Fruit fly (Drosophila melanogaster) whole organism, embryonic: ENCODE results near the gene CG15543.

Source experiments
- ATbp ChIP-seq: fragments of 200-800 bp; sonication (Bioruptor generic); optimal IDR thresholded peaks from 2 replicates; lab custom pipeline; 2017; ENCODE audit warnings: missing biosample characterization, mild to moderate bottlenecking, missing genetic modification characterization, missing genetic modification reagents
- Atf3 ChIP-seq: fragments of 200-800 bp; sonication (Bioruptor generic); optimal IDR thresholded peaks from 3 replicates; lab custom pipeline; 2016; ENCODE audit warnings: missing biosample characterization, missing genetic modification characterization
- CG12155 ChIP-seq: fragments of 200-800 bp; sonication (Bioruptor generic); optimal IDR thresholded peaks from 3 replicates; lab custom pipeline; 2016; ENCODE audit warnings: missing biosample characterization, missing genetic modification characterization
- CG1233 ChIP-seq: fragments of 200-800 bp; sonication (Bioruptor generic); optimal IDR thresholded peaks from 4 replicates; lab custom pipeline; 2018; ENCODE audit warnings: missing biosample characterization, mild to moderate bottlenecking, missing genetic modification characterization
- CG12659 ChIP-seq: fragments of 200-800 bp; sonication (Bioruptor generic); optimal IDR thresholded peaks from 3 replicates; lab custom pipeline; 2017; ENCODE audit warnings: mild to moderate bottlenecking, missing biosample characterization, missing genetic modification reagents, missing genetic modification characterization
- CG12744 ChIP-seq: fragments of 200-800 bp; sonication (Bioruptor generic); optimal IDR thresholded peaks from 2 replicates; lab custom pipeline; 2016; ENCODE audit warnings: missing biosample characterization, missing genetic modification characterization
- CG13775 ChIP-seq: fragments of 200-800 bp; sonication (Bioruptor generic); optimal IDR thresholded peaks from 3 replicates; lab custom pipeline; 2017; ENCODE audit warnings: missing biosample characterization, mild to moderate bottlenecking, missing genetic modification characterization
- CG1529 ChIP-seq: fragments of 200-800 bp; sonication (Bioruptor generic); optimal IDR thresholded peaks from 3 replicates; lab custom pipeline; 2018; ENCODE audit warnings: missing biosample characterization, missing genetic modification characterization
- CG17568 ChIP-seq: fragments of 200-800 bp; sonication (Bioruptor generic); optimal IDR thresholded peaks from 2 replicates; lab custom pipeline; 2018; ENCODE audit warnings: missing biosample characterization, mild to moderate bottlenecking, missing genetic modification characterization, moderate library complexity
- CG17612 ChIP-seq: fragments of 200-800 bp; sonication (Bioruptor generic); IDR thresholded peaks from 2 replicates; pipeline ENCODE4 v1.3.6; 2022; ENCODE audit warnings: missing biosample characterization, missing genetic modification characterization
- CG2199 ChIP-seq: fragments of 200-800 bp; sonication (Bioruptor generic); IDR thresholded peaks from 3 replicates; pipeline ENCODE4 v1.3.6; 2022; ENCODE audit warnings: missing biosample characterization, missing genetic modification characterization
- CG2875 ChIP-seq: fragments of 200-800 bp; sonication (Bioruptor generic); optimal IDR thresholded peaks from 2 replicates; lab custom pipeline; 2017; ENCODE audit warnings: missing biosample characterization, mild to moderate bottlenecking, missing genetic modification characterization, missing genetic modification reagents
- CG3065 ChIP-seq: fragments of 200-800 bp; sonication (Bioruptor generic); optimal IDR thresholded peaks from 2 replicates; lab custom pipeline; 2016; ENCODE audit warnings: missing biosample characterization, missing genetic modification characterization
- CG31441 ChIP-seq: fragments of 200-800 bp; sonication (Bioruptor generic); IDR thresholded peaks from 2 replicates; pipeline ENCODE4 v1.3.6; 2022; ENCODE audit warnings: missing biosample characterization, missing genetic modification characterization
- CG32767 ChIP-seq: fragments of 200-800 bp; sonication (Bioruptor generic); IDR thresholded peaks from 2 replicates; pipeline ENCODE4 v1.3.6; 2022; ENCODE audit warnings: missing biosample characterization, missing genetic modification characterization
- CG4282 ChIP-seq: fragments of 200-800 bp; sonication (Bioruptor generic); optimal IDR thresholded peaks from 2 replicates; lab custom pipeline; 2016; ENCODE audit warnings: missing biosample characterization, missing genetic modification characterization
- CG4707 ChIP-seq: fragments of 200-800 bp; sonication (Bioruptor generic); optimal IDR thresholded peaks from 2 replicates; lab custom pipeline; 2018; ENCODE audit warnings: missing biosample characterization, mild to moderate bottlenecking, missing genetic modification characterization, moderate library complexity
- CG4854 ChIP-seq: fragments of 200-800 bp; sonication (Bioruptor generic); optimal IDR thresholded peaks from 2 replicates; lab custom pipeline; 2016; ENCODE audit warnings: missing biosample characterization, missing genetic modification characterization, inconsistent platforms
- CG6813 ChIP-seq: fragments of 200-800 bp; sonication (Bioruptor generic); optimal IDR thresholded peaks from 2 replicates; lab custom pipeline; 2017; ENCODE audit warnings: missing biosample characterization, missing genetic modification characterization, mild to moderate bottlenecking, moderate library complexity, missing genetic modification reagents
- CG7357 ChIP-seq: fragments of 200-800 bp; sonication (Bioruptor generic); IDR thresholded peaks from 3 replicates; pipeline ENCODE4 v1.3.6; 2022; ENCODE audit warnings: missing biosample characterization, missing genetic modification characterization
- ERR ChIP-seq: fragments of 200-800 bp; sonication (Bioruptor generic); optimal IDR thresholded peaks from 2 replicates; lab custom pipeline; 2016; ENCODE audit warnings: missing biosample characterization, missing genetic modification characterization
- HLH54F ChIP-seq: fragments of 200-800 bp; sonication (Bioruptor generic); optimal IDR thresholded peaks from 3 replicates; lab custom pipeline; 2016; ENCODE audit warnings: missing biosample characterization, missing genetic modification characterization
- Hey ChIP-seq: fragments of 200-800 bp; sonication (Bioruptor generic); optimal IDR thresholded peaks from 3 replicates; lab custom pipeline; 2018; ENCODE audit warnings: missing biosample characterization, mild to moderate bottlenecking, missing genetic modification characterization
- Hr39 ChIP-seq: fragments of >200 bp; optimal IDR thresholded peaks from 2 replicates; lab custom pipeline; 2017
- MESR4 ChIP-seq: fragments of 200-800 bp; sonication (Bioruptor generic); optimal IDR thresholded peaks from 2 replicates; lab custom pipeline; 2018; ENCODE audit warnings: missing biosample characterization, mild to moderate bottlenecking, missing genetic modification characterization, moderate library complexity
- Pdp1 ChIP-seq, 2 experiments: fragments of 200-800 bp; sonication (Bioruptor generic); optimal IDR thresholded peaks; 3 replicates each; lab custom pipeline; 2016; ENCODE audit warnings: missing biosample characterization in 2 of 2, missing genetic modification characterization in 2 of 2, mild to moderate bottlenecking in 1 of 2, moderate library complexity in 1 of 2
- Ptx1 ChIP-seq: fragments of 200-800 bp; sonication (Bioruptor generic); IDR thresholded peaks from 2 replicates; pipeline ENCODE4 v1.3.6; 2022; ENCODE audit warnings: missing biosample characterization, missing genetic modification characterization
- ap ChIP-seq: fragments of 200-800 bp; sonication (Bioruptor generic); IDR thresholded peaks from 2 replicates; pipeline ENCODE4 v1.3.6; 2022; ENCODE audit warnings: missing biosample characterization, missing genetic modification characterization
- bigmax ChIP-seq: fragments of 200-800 bp; sonication (Bioruptor generic); optimal IDR thresholded peaks from 2 replicates; lab custom pipeline; 2018; ENCODE audit warnings: missing biosample characterization, mild to moderate bottlenecking, missing genetic modification characterization
- bowl ChIP-seq: fragments of 200-800 bp; sonication (Bioruptor generic); IDR thresholded peaks from 2 replicates; pipeline ENCODE4 v1.3.6; 2022; ENCODE audit warnings: missing biosample characterization, missing genetic modification characterization
- bsh ChIP-seq, 2 experiments: fragments of 200-800 bp; sonication (Bioruptor generic); optimal IDR thresholded peaks; 2 replicates each; lab custom pipeline; 2017 to 2018; ENCODE audit warnings: mild to moderate bottlenecking in 2 of 2, missing biosample characterization in 2 of 2, missing genetic modification characterization in 2 of 2, moderate library complexity in 1 of 2
- cg ChIP-seq: fragments of 200-800 bp; sonication (Bioruptor generic); optimal IDR thresholded peaks from 3 replicates; lab custom pipeline; 2019; ENCODE audit warnings: missing biosample characterization, mild to moderate bottlenecking, missing genetic modification characterization, moderate library complexity
- chif ChIP-seq, 2 experiments: fragments of 200-800 bp; sonication (Bioruptor generic); optimal IDR thresholded peaks; 3 replicates each; lab custom pipeline; 2016; ENCODE audit warnings: missing biosample characterization in 2 of 2, missing genetic modification characterization in 2 of 2
- disco-r ChIP-seq: fragments of 200-800 bp; sonication (Bioruptor generic); optimal IDR thresholded peaks from 2 replicates; lab custom pipeline; 2016; ENCODE audit warnings: missing biosample characterization, missing genetic modification characterization
- ewg ChIP-seq: fragments of 200-800 bp; sonication (Bioruptor generic); optimal IDR thresholded peaks from 3 replicates; lab custom pipeline; 2017; ENCODE audit warnings: mild to moderate bottlenecking, missing biosample characterization, missing genetic modification reagents, missing genetic modification characterization
- ftz-f1 ChIP-seq: fragments of 200-800 bp; sonication (Bioruptor generic); optimal IDR thresholded peaks from 2 replicates; lab custom pipeline; 2016; ENCODE audit warnings: missing biosample characterization, missing genetic modification characterization
- gfzf ChIP-seq: fragments of 200-800 bp; sonication (Bioruptor generic); optimal IDR thresholded peaks from 2 replicates; lab custom pipeline; 2016; ENCODE audit warnings: missing biosample characterization, mild to moderate bottlenecking, missing genetic modification characterization, moderate library complexity
- grn ChIP-seq: fragments of 200-800 bp; sonication (Bioruptor generic); optimal IDR thresholded peaks from 3 replicates; lab custom pipeline; 2017; ENCODE audit warnings: missing biosample characterization, missing genetic modification characterization
- ind ChIP-seq: fragments of 200-800 bp; sonication (Bioruptor generic); optimal IDR thresholded peaks from 3 replicates; lab custom pipeline; 2016; ENCODE audit warnings: missing biosample characterization, missing genetic modification characterization
- klu ChIP-seq: fragments of 200-800 bp; sonication (Bioruptor generic); IDR thresholded peaks from 2 replicates; pipeline ENCODE4 v1.3.6; 2022; ENCODE audit warnings: missing biosample characterization, missing genetic modification characterization
- lola ChIP-seq, 3 experiments: fragments of >200 bp in 2 of 3; fragments of 200-800 bp in 1 of 3; sonication (Bioruptor generic) in 1 of 3; optimal IDR thresholded peaks; 2 replicates each; lab custom pipeline; 2017 to 2019; ENCODE audit warnings: missing biosample characterization in 3 of 3, missing genetic modification characterization in 3 of 3, mild to moderate bottlenecking in 1 of 3, moderate library complexity in 1 of 3
- oc ChIP-seq: fragments of 200-800 bp; sonication (Bioruptor generic); optimal IDR thresholded peaks from 2 replicates; lab custom pipeline; 2018; ENCODE audit warnings: missing biosample characterization, mild to moderate bottlenecking, missing genetic modification characterization, moderate library complexity
- p53 ChIP-seq: fragments of 200-800 bp; sonication (Bioruptor generic); optimal IDR thresholded peaks from 2 replicates; lab custom pipeline; 2016; ENCODE audit warnings: missing biosample characterization, missing genetic modification characterization
- pho ChIP-seq: fragments of 200-800 bp; sonication (Bioruptor generic); optimal IDR thresholded peaks from 2 replicates; lab custom pipeline; 2016; ENCODE audit warnings: missing biosample characterization, missing genetic modification characterization
- pum ChIP-seq: fragments of 200-800 bp; sonication (Bioruptor generic); optimal IDR thresholded peaks from 2 replicates; lab custom pipeline; 2016; ENCODE audit warnings: missing biosample characterization, missing genetic modification characterization
- sens ChIP-seq: fragments of 200-800 bp; sonication (Bioruptor generic); peaks from one replicate; lab custom pipeline; 2016; ENCODE audit warnings: missing biosample characterization, missing genetic modification characterization
- slp2 ChIP-seq: fragments of 200-800 bp; sonication (Bioruptor generic); optimal IDR thresholded peaks from 2 replicates; lab custom pipeline; 2016; ENCODE audit warnings: missing biosample characterization, missing genetic modification characterization
- sug ChIP-seq: fragments of 200-800 bp; optimal IDR thresholded peaks from 2 replicates; lab custom pipeline; 2019; ENCODE audit warnings: missing biosample characterization, mild to moderate bottlenecking, missing genetic modification characterization, moderate library complexity
- tap ChIP-seq: fragments of 200-800 bp; optimal IDR thresholded peaks from 3 replicates; lab custom pipeline; 2019; ENCODE audit warnings: missing biosample characterization, mild to moderate bottlenecking, missing genetic modification characterization, moderate library complexity
- toy ChIP-seq: fragments of 200-800 bp; sonication (Bioruptor generic); IDR thresholded peaks from 2 replicates; pipeline ENCODE4 v1.3.6; 2022; ENCODE audit warnings: missing biosample characterization, missing genetic modification characterization
- tup ChIP-seq: fragments of 200-800 bp; sonication (Bioruptor generic); optimal IDR thresholded peaks from 2 replicates; lab custom pipeline; 2016; ENCODE audit warnings: missing biosample characterization, mild to moderate bottlenecking, missing genetic modification characterization, moderate library complexity
- wek ChIP-seq: fragments of 200-800 bp; sonication (Bioruptor generic); optimal IDR thresholded peaks from 3 replicates; lab custom pipeline; 2018; ENCODE audit warnings: missing biosample characterization, mild to moderate bottlenecking, missing genetic modification characterization, moderate library complexity

The CG15543 gene

dm6 chr3R:30718442-30718841 is 24.2 kb upstream of the CG15543 start (continued):
- TF ChIP-seq ewg (GFP tag; lab: Kevin White, UChicago) (peak; percentile 2), CG7357 (GFP tag; lab: Robert Waterston, UW) (no peak), Atf3 (GFP tag; lab: Kevin White, UChicago) (no peak), tap (tag; lab: Kevin White, UChicago) (no peak), CG6813 (GFP tag; lab: Kevin White, UChicago) (no peak), CG12155 (no peak), Ptx1 (GFP tag; lab: Robert Waterston, UW) (peak; percentile 54; the same call in 1 of the 2 replicates), Hr39 (lab: Kevin White, UChicago) (no peak), CG4854 (no peak), MESR4 (GFP tag; lab: Kevin White, UChicago) (no peak), CG1529 (GFP tag; lab: Kevin White, UChicago) (peak; percentile 3), sug (tag; lab: Kevin White, UChicago) (no peak), Hey (tag; lab: Kevin White, UChicago) (peak; percentile 91), tup (GFP tag; lab: Kevin White, UChicago) (no peak), ftz-f1 (GFP tag; lab: Kevin White, UChicago) (no peak), oc (peak; percentile 45), CG2199 (GFP tag; lab: Robert Waterston, UW) (no peak), pum (GFP tag; lab: Kevin White, UChicago) (no peak), bowl (no peak), bsh (GFP tag; optimal IDR thresholded peaks at IDR 0.05; lab: Kevin White, UChicago) (peak in 1 of 2 experiments; percentile 58), ind (GFP tag; lab: Kevin White, UChicago) (peak; percentile 3), klu (GFP tag; lab: Robert Waterston, UW) (no peak), toy (GFP tag; lab: Robert Waterston, UW) (no peak), CG1233 (no peak), CG3065 (GFP tag; lab: Kevin White, UChicago) (no peak), CG17612 (GFP tag; lab: Robert Waterston, UW) (no peak), CG4707 (no peak), gfzf (no peak), CG13775 (GFP tag; lab: Kevin White, UChicago) (no peak), wek (GFP tag; lab: Kevin White, UChicago) (no peak), CG4282 (GFP tag; lab: Kevin White, UChicago) (no peak), CG31441 (GFP tag; lab: Robert Waterston, UW) (0 out of 2 replicates have a peak, but pooled peaks have one; percentile 9), chif (GFP tag; optimal IDR thresholded peaks at IDR 0.05; lab: Kevin White, UChicago) (peak in 1 of 2 experiments; percentile 21), slp2 (GFP tag; lab: Kevin White, UChicago) (no peak), disco-r (GFP tag; lab: Kevin White, UChicago) (no peak), CG17568 (GFP tag; lab: Kevin White, UChicago) (no peak), ATbp (GFP tag; lab: Kevin White, UChicago) (peak; percentile 22), grn (no peak), HLH54F (GFP tag; lab: Kevin White, UChicago) (no peak), ERR (GFP tag; lab: Kevin White, UChicago) (no peak), CG12659 (GFP tag; lab: Kevin White, UChicago) (no peak), p53 (GFP tag; lab: Kevin White, UChicago) (no peak), ap (0 out of 2 replicates have a peak, but pooled peaks have one; percentile 43), cg (GFP tag; lab: Kevin White, UChicago) (no peak), CG12744 (GFP tag; lab: Kevin White, UChicago) (no peak), CG32767 (GFP tag; lab: Robert Waterston, UW) (no peak), bigmax (GFP tag; lab: Kevin White, UChicago) (no peak), pho (GFP tag; lab: Kevin White, UChicago) (no peak), sens (peak; percentile 77), lola (GFP tag; optimal IDR thresholded peaks at IDR 0.05; lab: Kevin White, UChicago) (no peak), CG2875 (no peak), Pdp1 (GFP tag; optimal IDR thresholded peaks at IDR 0.05; lab: Kevin White, UChicago) (no peak)
